Worm (Caenorhabditis elegans): ENCODE results near the gene fbxa-160.
"Not testable (repeated sequence)": the region's sequence is repeated elsewhere in the genome, so short reads cannot be mapped to it uniquely, and the experiment has no call there.

The fbxa-160 gene

ce11 chrII:1663516-1663915, 39.0 kb upstream of the fbxa-160 start, which contains the start of gene duxl-1 (continued):
- TF ChIP-seq nhr-2 (tag; optimal IDR thresholded peaks at IDR 0.05) (no peak), zip-8 (tag; optimal IDR thresholded peaks at IDR 0.05) (peak; percentile 8), tbx-8 (GFP tag; optimal IDR thresholded peaks at IDR 0.05) (no peak)

ce11 chrII:1662881-1663280, 38.4 kb upstream of the fbxa-160 start, which contains the start of gene ZC204.14:
ZC204.14 (minus strand) TSS chrII:1662949.
- TF ChIP-seq hlh-1 (tag; optimal IDR thresholded peaks at IDR 0.05) (no peak), unc-62 (GFP tag; optimal IDR thresholded peaks at IDR 0.05) (no peak), M03D4.4 (tag; optimal IDR thresholded peaks at IDR 0.05) (no peak), lin-13 (tag; optimal IDR thresholded peaks at IDR 0.05) (no peak), unc-39 (tag; optimal IDR thresholded peaks at IDR 0.05) (no peak)

ce11 chrII:1660888-1661287, 36.4 kb upstream of the fbxa-160 start, which contains the start of gene ZC204.13:
ZC204.13 (minus strand) TSS chrII:1660988.
- not testable (repeated sequence) for TF ChIP-seq nhr-76, lin-13, ztf-11 (tag; optimal IDR thresholded peaks at IDR 0.05)

ce11 chrII:1657202-1657601, 32.7 kb upstream of the fbxa-160 start, which contains the start of gene ZC204.12:
ZC204.12 (minus strand) TSS chrII:1657302.
- no peak for TF ChIP-seq unc-120 (tag; optimal IDR thresholded peaks at IDR 0.05; ENCODE audit: poor library complexity, severe bottlenecking)
- no peak for TF ChIP-seq ceh-83 (GFP tag; optimal IDR thresholded peaks at IDR 0.05)
- no peak for TF ChIP-seq unc-39 (tag; optimal IDR thresholded peaks at IDR 0.05)
- no peak for TF ChIP-seq nhr-28 (tag; optimal IDR thresholded peaks at IDR 0.05)
- no peak for TF ChIP-seq bed-3 (GFP tag; optimal IDR thresholded peaks at IDR 0.05)
- no peak for TF ChIP-seq snpc-4 (tag; optimal IDR thresholded peaks at IDR 0.05)
- no peak for TF ChIP-seq M03D4.4 (tag; optimal IDR thresholded peaks at IDR 0.05)
- no peak for TF ChIP-seq tbx-8 (GFP tag; optimal IDR thresholded peaks at IDR 0.05)
- TF ChIP-seq elt-3 (tag; optimal IDR thresholded peaks at IDR 0.05): no peak
- no peak for TF ChIP-seq sptf-1 (tag; optimal IDR thresholded peaks at IDR 0.05)
- TF ChIP-seq drap-1 (GFP tag; optimal IDR thresholded peaks at IDR 0.05): no peak
- no peak for TF ChIP-seq ham-2 (GFP tag; optimal IDR thresholded peaks at IDR 0.05)
- TF ChIP-seq hlh-1 (tag; optimal IDR thresholded peaks at IDR 0.05): no peak
- TF ChIP-seq lin-13 (tag; optimal IDR thresholded peaks at IDR 0.05): no peak
- TF ChIP-seq mab-5 (tag; optimal IDR thresholded peaks at IDR 0.05): no peak
- no peak for TF ChIP-seq flh-1 (GFP tag; optimal IDR thresholded peaks at IDR 0.05)
- TF ChIP-seq nhr-237 (tag; optimal IDR thresholded peaks at IDR 0.05): no peak

- TF ChIP-seq lin-32 (GFP tag; optimal IDR thresholded peaks at IDR 0.05) (no peak), ceh-39 (tag; optimal IDR thresholded peaks at IDR 0.05) (peak; percentile 6)
Measured at ce11 chrII:1654917-1655316, 30.4 kb upstream of the fbxa-160 start, which contains the start of gene btb-12. btb-12 (plus strand) TSS chrII:1655217.

- TF ChIP-seq unc-62 (GFP tag; optimal IDR thresholded peaks at IDR 0.05) (no peak), cnd-1 (tag; optimal IDR thresholded peaks at IDR 0.05) (no peak), tbx-8 (GFP tag; optimal IDR thresholded peaks at IDR 0.05) (no peak), nhr-2 (tag; optimal IDR thresholded peaks at IDR 0.05) (no peak), lsy-2 (tag; optimal IDR thresholded peaks at IDR 0.05) (no peak), ceh-43 (GFP tag; optimal IDR thresholded peaks at IDR 0.05) (no peak), pha-4 (tag; optimal IDR thresholded peaks at IDR 0.05) (no peak), ham-2 (GFP tag; optimal IDR thresholded peaks at IDR 0.05) (no peak), nhr-237 (tag; optimal IDR thresholded peaks at IDR 0.05) (no peak), drap-1 (GFP tag; optimal IDR thresholded peaks at IDR 0.05) (no peak), hlh-1 (tag; optimal IDR thresholded peaks at IDR 0.05) (no peak), mls-2 (tag; optimal IDR thresholded peaks at IDR 0.05) (no peak), nhr-28 (tag; optimal IDR thresholded peaks at IDR 0.05) (no peak)
Measured at ce11 chrII:1653397-1653796, 28.9 kb upstream of the fbxa-160 start, which contains the start of gene fbxb-15. fbxb-15 (minus strand) TSS chrII:1653497.

- TF ChIP-seq blmp-1 (tag; optimal IDR thresholded peaks at IDR 0.05) (no peak), sptf-1 (tag; optimal IDR thresholded peaks at IDR 0.05) (no peak), hlh-1 (tag; optimal IDR thresholded peaks at IDR 0.05) (no peak), nhr-12 (tag; optimal IDR thresholded peaks at IDR 0.05) (no peak), lsy-2 (tag; optimal IDR thresholded peaks at IDR 0.05) (no peak), ceh-39 (tag; optimal IDR thresholded peaks at IDR 0.05) (no peak), elt-1 (tag; optimal IDR thresholded peaks at IDR 0.05; ENCODE audit: borderline replicate concordance, insufficient read depth) (no peak), unc-62 (GFP tag; optimal IDR thresholded peaks at IDR 0.05) (no peak), sem-2 (GFP tag; optimal IDR thresholded peaks at IDR 0.05) (no peak), flh-1 (GFP tag; optimal IDR thresholded peaks at IDR 0.05) (no peak), drap-1 (GFP tag; optimal IDR thresholded peaks at IDR 0.05) (no peak), bed-3 (GFP tag; optimal IDR thresholded peaks at IDR 0.05) (no peak), ceh-43 (GFP tag; optimal IDR thresholded peaks at IDR 0.05) (no peak), mep-1 (tag; optimal IDR thresholded peaks at IDR 0.05) (no peak), snpc-4 (tag; optimal IDR thresholded peaks at IDR 0.05) (no peak), ham-2 (GFP tag; optimal IDR thresholded peaks at IDR 0.05) (no peak), tbx-8 (GFP tag; optimal IDR thresholded peaks at IDR 0.05) (no peak), cnd-1 (tag; optimal IDR thresholded peaks at IDR 0.05) (no peak), unc-120 (tag; optimal IDR thresholded peaks at IDR 0.05; ENCODE audit: poor library complexity, severe bottlenecking) (no peak), ztf-11 (tag; optimal IDR thresholded peaks at IDR 0.05) (no peak)
Measured at ce11 chrII:1651804-1652203, 27.3 kb upstream of the fbxa-160 start, which contains the start of gene fbxb-16. fbxb-16 (minus strand) TSS chrII:1651904.

Measured in whole organism, mixed stage, embryonic.